Worm (Caenorhabditis elegans): Measurements from ENCODE around the gene flp-6.
A peak's percentile ranks its signal among the peaks of the same experiment; 100 is the strongest.

flp-6 gene

DNA sequence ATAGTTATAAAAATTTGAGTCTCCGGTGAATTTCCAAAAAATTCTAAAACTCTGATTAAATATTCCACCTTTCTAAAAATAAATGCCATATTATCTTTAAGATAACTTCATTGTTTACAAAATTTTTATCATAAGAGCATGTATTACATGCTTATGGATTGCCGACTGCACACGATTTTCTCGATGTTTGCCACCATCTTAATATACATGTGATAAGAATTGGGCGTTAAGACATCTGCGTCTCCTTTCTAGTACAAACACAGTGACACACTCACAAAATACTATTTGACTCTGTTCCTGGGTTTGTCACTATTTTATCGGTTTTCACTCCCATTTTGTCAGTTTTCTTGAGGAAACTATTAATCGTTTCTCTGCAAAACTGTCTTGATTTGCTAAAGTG lies 28.7 kb upstream of the flp-6 start (continued):
- TF ChIP-seq jun-1 (tag; optimal IDR thresholded peaks at IDR 0.05) (no peak), hlh-11 (tag; optimal IDR thresholded peaks at IDR 0.05) (peak; percentile 77), mep-1 (tag; optimal IDR thresholded peaks at IDR 0.05) (peak; percentile 33), lim-7 (GFP tag; IDR thresholded peaks at IDR 0.05) (no peak), ces-1 (GFP tag; optimal IDR thresholded peaks at IDR 0.05) (no peak), php-3 (GFP tag; IDR thresholded peaks at IDR 0.05) (0 out of 2 replicates have a peak, but pooled peaks have one; percentile 30), zip-11 (GFP tag; IDR thresholded peaks at IDR 0.05) (no peak), aly-2 (tag; optimal IDR thresholded peaks at IDR 0.05) (no peak), F37D6.2 (tag; optimal IDR thresholded peaks at IDR 0.05) (no peak), Y75B8A.6 (GFP tag; IDR thresholded peaks at IDR 0.05) (no peak), ama-1 (optimal IDR thresholded peaks at IDR 0.05) (no peak), nhr-25 (tag; optimal IDR thresholded peaks at IDR 0.05; ENCODE audit: borderline replicate concordance, insufficient read depth) (no peak), vab-7 (GFP tag; IDR thresholded peaks at IDR 0.05) (no peak), mes-2 (tag; optimal IDR thresholded peaks at IDR 0.05; ENCODE audit: poor library complexity, severe bottlenecking) (peak; percentile 25), dpl-1 (GFP tag; optimal IDR thresholded peaks at IDR 0.05) (no peak), hmg-1.1 (GFP tag; IDR thresholded peaks at IDR 0.05) (no peak), daf-19 (GFP tag; conservative IDR thresholded peaks at IDR 0.05) (no peak), nhr-6 (tag; optimal IDR thresholded peaks at IDR 0.05) (no peak), unc-130 (GFP tag; optimal IDR thresholded peaks at IDR 0.05) (no peak), ZK337.2 (GFP tag; IDR thresholded peaks at IDR 0.05) (no peak), rbr-2 (tag; optimal IDR thresholded peaks at IDR 0.05) (no peak), ceh-82 (tag; optimal IDR thresholded peaks at IDR 0.05) (no peak), daf-16 (GFP tag; optimal IDR thresholded peaks at IDR 0.05) (peak in 1 of 2 experiments; percentile 1), daf-16 (tag; optimal IDR thresholded peaks at IDR 0.05) (peak; percentile 91), lin-39 (tag; optimal IDR thresholded peaks at IDR 0.05) (no peak), gei-8 (GFP tag; optimal IDR thresholded peaks at IDR 0.05) (no peak), saeg-2 (GFP tag; IDR thresholded peaks at IDR 0.05) (no peak), zfp-3 (GFP tag; conservative IDR thresholded peaks at IDR 0.05) (no peak), F10B5.3 (tag; optimal IDR thresholded peaks at IDR 0.05) (no peak), sdz-12 (GFP tag; optimal IDR thresholded peaks at IDR 0.05) (no peak), nhr-28 (tag; optimal IDR thresholded peaks at IDR 0.05) (peak; percentile 87), attf-4 (tag; optimal IDR thresholded peaks at IDR 0.05) (no peak), dmd-8 (GFP tag; IDR thresholded peaks at IDR 0.05) (no peak), set-16 (GFP tag; IDR thresholded peaks at IDR 0.05) (no peak), ceh-62 (tag; optimal IDR thresholded peaks at IDR 0.05) (no peak), ceh-44 (GFP tag; IDR thresholded peaks at IDR 0.05) (no peak), egl-43 (GFP tag; IDR thresholded peaks at IDR 0.05) (no peak), Y5F2A.4 (GFP tag; optimal IDR thresholded peaks at IDR 0.05) (no peak), dmd-9 (GFP tag; IDR thresholded peaks at IDR 0.05) (no peak), F44E2.7 (GFP tag; IDR thresholded peaks at IDR 0.05) (no peak), lir-3 (tag; optimal IDR thresholded peaks at IDR 0.05) (no peak), mdl-1 (tag; optimal IDR thresholded peaks at IDR 0.05) (peak in 1 of 2 experiments; percentile 24), fkh-10 (GFP tag; optimal IDR thresholded peaks at IDR 0.05) (no peak), nhr-41 (GFP tag; IDR thresholded peaks at IDR 0.05) (no peak), nhr-77 (tag; optimal IDR thresholded peaks at IDR 0.05) (peak; percentile 34), lsy-2 (tag; optimal IDR thresholded peaks at IDR 0.05) (no peak), Y48G9A.11 (GFP tag; IDR thresholded peaks at IDR 0.05) (no peak), daf-8 (GFP tag; IDR thresholded peaks at IDR 0.05) (no peak), spr-3 (GFP tag; optimal IDR thresholded peaks at IDR 0.05) (no peak), nhr-11 (tag; optimal IDR thresholded peaks at IDR 0.05) (no peak), ceh-32 (tag; optimal IDR thresholded peaks at IDR 0.05; ENCODE audit: poor library complexity) (no peak), F49E8.2 (tag; optimal IDR thresholded peaks at IDR 0.05; ENCODE audit: borderline replicate concordance) (no peak)
